Fruit fly (Drosophila melanogaster) Kc167 (cell line): ENCODE data around the gene Cad74A.

Experiments used
- Myc ChIP-seq: fragments of >200 bp; optimal IDR thresholded peaks from 2 replicates; lab custom pipeline; 2017; ENCODE audit warnings: missing external identifiers
- Sin3A ChIP-seq: fragments of >200 bp; optimal IDR thresholded peaks from 2 replicates; lab custom pipeline; 2018; ENCODE audit warnings: missing external identifiers
- h ChIP-seq: fragments of >200 bp; optimal IDR thresholded peaks from 3 replicates; lab custom pipeline; 2018; ENCODE audit warnings: missing external identifiers
- insv ChIP-seq: fragments of >200 bp; optimal IDR thresholded peaks from 3 replicates; lab custom pipeline; 2018; ENCODE audit warnings: missing external identifiers
- psq ChIP-seq: fragments of >200 bp; optimal IDR thresholded peaks from 2 replicates; lab custom pipeline; 2017; ENCODE audit warnings: missing external identifiers
- ttk ChIP-seq: sonication (Bioruptor generic); optimal IDR thresholded peaks from 2 replicates; lab custom pipeline; 2017; ENCODE audit warnings: missing external identifiers

DNA sequence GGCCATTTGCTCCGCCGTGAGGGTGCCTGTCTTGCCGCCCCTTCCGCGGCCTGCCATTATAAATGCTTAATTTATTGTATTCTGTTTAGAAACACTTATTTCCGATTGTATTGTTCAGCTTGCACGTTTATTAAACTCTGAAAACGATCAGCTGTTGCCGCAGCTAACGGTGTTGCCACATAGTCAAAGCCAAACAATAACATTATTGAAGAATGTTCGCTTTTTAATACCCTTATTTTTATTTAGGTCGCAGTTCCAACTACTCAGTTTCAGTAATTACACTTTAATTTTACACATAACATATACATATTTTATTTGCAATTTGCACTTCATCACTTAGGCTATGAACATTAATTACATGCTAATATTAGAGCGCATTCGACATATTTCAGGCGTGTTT lies 47.7 kb upstream of the Cad74A start, which contains the start of gene Polr3G:
- TF ChIP-seq ttk (lab: Kevin White, UChicago): no peak
- no peak for TF ChIP-seq Myc
- no peak for TF ChIP-seq psq (lab: Kevin White, UChicago)
- no peak for TF ChIP-seq h (lab: Kevin White, UChicago)
- no peak for TF ChIP-seq Sin3A (lab: Kevin White, UChicago)
- TF ChIP-seq insv: no peak
